Worm (Caenorhabditis elegans) whole organism, L1 larva: ENCODE data around the gene ilcr-2.

ENCODE experiments used
- C16A3.4 ChIP-seq: fragments of 150-350 bp; optimal IDR thresholded peaks from 2 replicates; lab custom pipeline; 2014; ENCODE audit warnings: missing biosample characterization, missing genetic modification characterization
- F16B12.6 ChIP-seq: fragments of 150-350 bp; optimal IDR thresholded peaks from 2 replicates; lab custom pipeline; 2014; ENCODE audit warnings: missing biosample characterization, missing genetic modification characterization
- alr-1 ChIP-seq: fragments of 200-800 bp; sonication (Bioruptor generic); optimal IDR thresholded peaks from 2 replicates; lab custom pipeline; 2018; ENCODE audit warnings: borderline replicate concordance, mild to moderate bottlenecking, missing genetic modification characterization, missing compliant biosample characterization
- ama-1 ChIP-seq: fragments of 150-350 bp; optimal IDR thresholded peaks from 2 replicates; lab custom pipeline; 2014
- blmp-1 ChIP-seq: fragments of 150-350 bp; optimal IDR thresholded peaks from 2 replicates; lab custom pipeline; 2014; ENCODE audit warnings: missing biosample characterization, missing genetic modification characterization
- ceh-63 ChIP-seq: fragments of 200-800 bp; sonication (Bioruptor generic); optimal IDR thresholded peaks from 2 replicates; lab custom pipeline; 2018; ENCODE audit warnings: mild to moderate bottlenecking, missing genetic modification characterization, missing compliant biosample characterization
- ceh-8 ChIP-seq: fragments of 200-800 bp; sonication (Bioruptor generic); optimal IDR thresholded peaks from 2 replicates; lab custom pipeline; 2018; ENCODE audit warnings: mild to moderate bottlenecking, missing genetic modification characterization, moderate library complexity, missing compliant biosample characterization
- ceh-82 ChIP-seq, 3 experiments: fragments of 150-350 bp in 1 of 3; sonication (generic microtip) in 2 of 3; optimal IDR thresholded peaks; 2 replicates each; lab custom pipeline; 2014 to 2017; ENCODE audit warnings: missing biosample characterization in 3 of 3, missing genetic modification characterization in 3 of 3
- dsc-1 ChIP-seq: sonication (generic microtip); optimal IDR thresholded peaks from 2 replicates; lab custom pipeline; 2016; ENCODE audit warnings: mild to moderate bottlenecking, missing genetic modification characterization, missing compliant biosample characterization
- efl-1 ChIP-seq, 4 experiments: fragments of 150-350 bp; optimal IDR thresholded peaks in 3 of 4; peaks in 1 of 4; 1 replicate in 1 of 4; 2 replicates in 3 of 4; lab custom pipeline; 2014; ENCODE audit warnings: missing biosample characterization in 2 of 4, missing genetic modification characterization in 2 of 4, missing genetic modification reagents in 2 of 4
- efl-3 ChIP-seq: fragments of 200-800 bp; sonication (Bioruptor generic); optimal IDR thresholded peaks from 2 replicates; lab custom pipeline; 2018; ENCODE audit warnings: mild to moderate bottlenecking, missing genetic modification characterization, missing compliant biosample characterization
- egl-27 ChIP-seq, 2 experiments: fragments of 150-350 bp in 1 of 2; sonication (generic microtip); optimal IDR thresholded peaks; 3 replicates each; lab custom pipeline; 2017 to 2018; ENCODE audit warnings: missing biosample characterization in 2 of 2, missing genetic modification characterization in 2 of 2, missing genetic modification reagents in 2 of 2
- fkh-10 ChIP-seq: sonication (generic microtip); optimal IDR thresholded peaks from 2 replicates; lab custom pipeline; 2017; ENCODE audit warnings: missing biosample characterization, missing genetic modification reagents, missing genetic modification characterization
- grh-1 ChIP-seq: fragments of 200-800 bp; sonication (Bioruptor generic); IDR thresholded peaks from 2 replicates; pipeline ENCODE4 v1.3.6; 2022; ENCODE audit warnings: missing genetic modification reagents, missing genetic modification characterization, missing compliant biosample characterization
- hlh-4 ChIP-seq: sonication (generic microtip); optimal IDR thresholded peaks from 2 replicates; lab custom pipeline; 2016; ENCODE audit warnings: mild to moderate bottlenecking, missing genetic modification characterization, missing compliant biosample characterization
- hpl-2 ChIP-seq: fragments of 150-350 bp; optimal IDR thresholded peaks from 2 replicates; lab custom pipeline; 2014; ENCODE audit warnings: missing biosample characterization, missing genetic modification reagents, missing genetic modification characterization
- jun-1 ChIP-seq: fragments of 150-350 bp; optimal IDR thresholded peaks from 2 replicates; lab custom pipeline; 2014; ENCODE audit warnings: missing biosample characterization, missing genetic modification reagents, missing genetic modification characterization
- lin-13 ChIP-seq: fragments of 150-350 bp; optimal IDR thresholded peaks from 2 replicates; lab custom pipeline; 2014; ENCODE audit warnings: missing biosample characterization, missing genetic modification reagents, missing genetic modification characterization
- lin-14 ChIP-seq: fragments of 200-800 bp; sonication (Bioruptor generic); optimal IDR thresholded peaks from 2 replicates; lab custom pipeline; 2018; ENCODE audit warnings: mild to moderate bottlenecking, missing genetic modification characterization, moderate library complexity, missing compliant biosample characterization
- lin-39 ChIP-seq: fragments of 150-350 bp; optimal IDR thresholded peaks from 2 replicates; lab custom pipeline; 2014; ENCODE audit warnings: missing biosample characterization, missing genetic modification reagents, missing genetic modification characterization
- lsy-2 ChIP-seq, 2 experiments: fragments of 150-350 bp; optimal IDR thresholded peaks; 2 replicates each; lab custom pipeline; 2014; ENCODE audit warnings: missing biosample characterization in 2 of 2, missing genetic modification characterization in 2 of 2
- mab-9 ChIP-seq: fragments of 200-800 bp; sonication (Bioruptor generic); IDR thresholded peaks from 2 replicates; pipeline ENCODE4 v1.3.6; 2022; ENCODE audit warnings: missing genetic modification reagents, missing genetic modification characterization, missing compliant biosample characterization
- mdl-1 ChIP-seq, 2 experiments: fragments of 150-350 bp; optimal IDR thresholded peaks; 2 replicates each; lab custom pipeline; 2014 to 2017; ENCODE audit warnings: missing biosample characterization in 2 of 2, missing genetic modification characterization in 2 of 2, inconsistent platforms in 1 of 2
- mef-2 ChIP-seq: fragments of 150-350 bp; optimal IDR thresholded peaks from 2 replicates; lab custom pipeline; 2014; ENCODE audit warnings: missing biosample characterization, missing genetic modification characterization
- mep-1 ChIP-seq: fragments of 150-350 bp; optimal IDR thresholded peaks from 2 replicates; lab custom pipeline; 2014; ENCODE audit warnings: missing biosample characterization, missing genetic modification characterization
- nhr-11 ChIP-seq: fragments of 150-350 bp; optimal IDR thresholded peaks from 2 replicates; lab custom pipeline; 2014; ENCODE audit warnings: missing biosample characterization, missing genetic modification characterization
- nhr-19 ChIP-seq: fragments of 200-800 bp; sonication (Bioruptor generic); conservative IDR thresholded peaks from 2 replicates; pipeline ENCODE4 v1.3.6; 2022; ENCODE audit warnings: missing genetic modification characterization, missing compliant biosample characterization
- nhr-47 ChIP-seq: sonication (generic microtip); optimal IDR thresholded peaks from 2 replicates; lab custom pipeline; 2016; ENCODE audit warnings: mild to moderate bottlenecking, missing genetic modification characterization, moderate library complexity, missing compliant biosample characterization
- nhr-71 ChIP-seq: sonication (generic microtip); optimal IDR thresholded peaks from 2 replicates; lab custom pipeline; 2016; ENCODE audit warnings: mild to moderate bottlenecking, missing genetic modification characterization, moderate library complexity, missing compliant biosample characterization
- nhr-76 ChIP-seq: sonication (generic microtip); optimal IDR thresholded peaks from 2 replicates; lab custom pipeline; 2017; ENCODE audit warnings: missing biosample characterization, missing genetic modification characterization
- nhr-85 ChIP-seq: sonication (generic microtip); peaks from one replicate; lab custom pipeline; 2016; ENCODE audit warnings: missing genetic modification characterization, inconsistent platforms, missing compliant biosample characterization
- pag-3 ChIP-seq: sonication (generic microtip); optimal IDR thresholded peaks from 2 replicates; lab custom pipeline; 2017; ENCODE audit warnings: missing genetic modification characterization, mild to moderate bottlenecking, missing compliant biosample characterization, antibody characterized with exemption, borderline replicate concordance; ENCODE audit not compliant: insufficient read depth
- pqm-1 ChIP-seq: sonication (generic microtip); optimal IDR thresholded peaks from 3 replicates; lab custom pipeline; 2017; ENCODE audit warnings: missing biosample characterization, missing genetic modification characterization
- rnt-1 ChIP-seq: sonication (generic microtip); optimal IDR thresholded peaks from 2 replicates; lab custom pipeline; 2016; ENCODE audit warnings: mild to moderate bottlenecking, missing genetic modification characterization, moderate library complexity, missing compliant biosample characterization
- skn-1 ChIP-seq: fragments of 150-350 bp; optimal IDR thresholded peaks from 2 replicates; lab custom pipeline; 2014; ENCODE audit warnings: missing biosample characterization, missing genetic modification characterization
- sptf-1 ChIP-seq: fragments of 150-350 bp; optimal IDR thresholded peaks from 2 replicates; lab custom pipeline; 2014; ENCODE audit warnings: missing biosample characterization, missing genetic modification characterization
- sup-37 ChIP-seq: fragments of 200-800 bp; sonication (Bioruptor generic); optimal IDR thresholded peaks from 2 replicates; lab custom pipeline; 2018; ENCODE audit warnings: mild to moderate bottlenecking, missing genetic modification characterization, missing compliant biosample characterization
- swsn-7 ChIP-seq: sonication (generic microtip); optimal IDR thresholded peaks from 2 replicates; lab custom pipeline; 2016; ENCODE audit warnings: missing genetic modification characterization, missing compliant biosample characterization
- unc-86 ChIP-seq: sonication (generic microtip); optimal IDR thresholded peaks from 2 replicates; lab custom pipeline; 2016; ENCODE audit warnings: missing genetic modification characterization, missing compliant biosample characterization
- unc-98 ChIP-seq: fragments of 200-800 bp; sonication (Bioruptor generic); IDR thresholded peaks from 2 replicates; pipeline ENCODE4 v1.3.6; 2022; ENCODE audit warnings: missing genetic modification characterization, missing compliant biosample characterization
- vab-15 ChIP-seq: sonication (generic microtip); optimal IDR thresholded peaks from 2 replicates; lab custom pipeline; 2017; ENCODE audit warnings: missing genotype, mild to moderate bottlenecking, missing genetic modification characterization, missing compliant biosample characterization
- ztf-4 ChIP-seq: fragments of 150-350 bp; optimal IDR thresholded peaks from 2 replicates; lab custom pipeline; 2014; ENCODE audit warnings: missing biosample characterization, missing genetic modification characterization

The ilcr-2 gene

DNA sequence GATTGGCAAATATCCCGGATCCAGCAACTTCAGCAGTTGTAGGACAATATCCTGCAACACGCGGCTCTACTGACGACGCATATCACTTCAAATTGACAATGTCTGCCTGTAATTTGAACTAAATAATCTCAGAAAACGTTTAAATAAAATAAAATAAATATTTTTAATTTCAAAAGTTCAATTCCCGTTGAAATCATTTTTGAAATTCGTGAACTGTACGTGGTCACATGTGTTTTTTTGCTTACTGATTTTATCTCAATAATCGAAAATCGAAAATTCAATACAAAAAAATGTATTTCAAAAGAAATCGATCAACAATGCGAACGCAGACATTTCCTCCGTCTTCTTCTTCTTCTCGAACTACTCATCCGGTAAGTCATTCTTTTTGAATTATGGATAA, 37.5 kb upstream of the ilcr-2 start, which contains the start of gene F07F6.1:
Gene F07F6.1, plus strand, starts transcription at position 301 of the 400 bp plus-strand sequence.
- TF ChIP-seq unc-86 (no peak), alr-1 (tag; lab: Kevin White, UChicago) (no peak), vab-15 (tag; lab: Kevin White, UChicago) (no peak), unc-98 (no peak), nhr-47 (tag; lab: Kevin White, UChicago) (no peak), lsy-2 (tag; optimal IDR thresholded peaks at IDR 0.05; lab: Kevin White, UChicago) (no peak), nhr-71 (tag; lab: Kevin White, UChicago) (no peak), hpl-2 (GFP tag; lab: Kevin White, UChicago) (no peak), F16B12.6 (no peak), hlh-4 (no peak), nhr-85 (no peak), skn-1 (tag; lab: Kevin White, UChicago) (no peak), swsn-7 (tag; lab: Kevin White, UChicago) (no peak), blmp-1 (tag; lab: Kevin White, UChicago) (no peak), jun-1 (tag; lab: Kevin White, UChicago) (no peak), mdl-1 (tag; optimal IDR thresholded peaks at IDR 0.05; lab: Kevin White, UChicago) (no peak)

DNA sequence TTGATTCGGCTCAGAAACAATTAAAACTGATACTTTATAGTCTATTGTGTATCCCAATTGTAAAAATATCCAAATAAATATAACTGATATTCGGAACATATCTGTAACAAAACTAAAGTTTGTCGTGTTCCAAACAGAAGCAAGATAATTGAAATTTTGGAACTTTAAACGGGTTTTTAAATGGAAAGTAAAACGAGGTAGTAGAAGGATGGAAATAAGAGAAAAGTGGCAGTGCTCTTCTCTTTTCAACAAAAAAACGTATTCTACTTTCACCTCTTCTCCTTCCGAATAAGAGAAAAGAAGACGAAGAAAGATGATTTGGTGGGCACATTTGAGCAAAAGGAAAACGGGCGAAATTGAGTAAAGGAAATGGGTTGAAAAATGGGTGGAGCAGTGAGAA, 28.5 kb upstream of the ilcr-2 start, which contains the start of gene nmr-1:
Gene nmr-1, minus strand, starts transcription at position 101 of the 400 bp plus-strand sequence.
- TF ChIP-seq nhr-19 (GFP tag; lab: Robert Waterston, UW) (no peak), C16A3.4 (tag; lab: Kevin White, UChicago) (no peak), ceh-8 (GFP tag; lab: Kevin White, UChicago) (no peak), lin-13 (GFP tag; lab: Kevin White, UChicago) (no peak), mep-1 (no peak), nhr-47 (tag; lab: Kevin White, UChicago) (no peak)

DNA sequence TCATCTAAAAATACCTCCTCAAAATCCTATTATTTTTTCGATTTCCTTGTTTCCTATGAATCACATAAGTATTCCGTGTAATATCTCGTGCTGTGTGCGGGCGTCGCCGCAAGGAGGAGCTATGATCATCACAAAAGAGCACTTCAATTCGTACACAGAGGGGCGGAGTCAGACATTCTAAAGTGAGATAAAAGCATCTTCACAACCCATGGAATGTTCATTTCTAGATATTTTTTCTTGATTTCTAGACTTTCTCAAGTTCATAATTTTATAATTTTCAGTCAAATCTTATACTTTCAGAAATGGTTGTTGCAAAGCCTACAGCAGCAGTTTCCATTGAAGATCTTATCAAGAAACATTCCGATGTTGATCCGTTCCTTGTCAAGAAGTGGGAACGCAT, 27.7 kb upstream of the ilcr-2 start, which contains the start of gene cex-1:
Gene cex-1, plus strand, starts transcription at position 301 of the 400 bp plus-strand sequence.
- TF ChIP-seq ceh-63 (GFP tag; lab: Kevin White, UChicago), result no peak
- no peak for TF ChIP-seq pqm-1 (tag; lab: Kevin White, UChicago)
- TF ChIP-seq nhr-71 (tag; lab: Kevin White, UChicago), result no peak
- TF ChIP-seq lsy-2 (tag; optimal IDR thresholded peaks at IDR 0.05; lab: Kevin White, UChicago), result no peak
- no peak for TF ChIP-seq pag-3 (tag; lab: Kevin White, UChicago)
- no peak for TF ChIP-seq fkh-10 (GFP tag; lab: Kevin White, UChicago)
- no peak for TF ChIP-seq efl-3 (GFP tag; lab: Kevin White, UChicago)
- no peak for TF ChIP-seq sup-37 (GFP tag; lab: Kevin White, UChicago)
- no peak for TF ChIP-seq egl-27 (tag; optimal IDR thresholded peaks at IDR 0.05; lab: Kevin White, UChicago)
- TF ChIP-seq ztf-4 (tag; lab: Kevin White, UChicago), result no peak
- no peak for TF ChIP-seq ceh-82 (tag; optimal IDR thresholded peaks at IDR 0.05; lab: Kevin White, UChicago)
- TF ChIP-seq efl-1 (optimal IDR thresholded peaks at IDR 0.05; lab: Kevin White, UChicago), result no peak
- no peak for TF ChIP-seq efl-1 (GFP tag; optimal IDR thresholded peaks at IDR 0.05 in 1 of 2; lab: Kevin White, UChicago)
- no peak for TF ChIP-seq nhr-11
- TF ChIP-seq mab-9, result no peak
- TF ChIP-seq nhr-76, result no peak
- TF ChIP-seq mef-2 (tag; lab: Kevin White, UChicago), result no peak

DNA sequence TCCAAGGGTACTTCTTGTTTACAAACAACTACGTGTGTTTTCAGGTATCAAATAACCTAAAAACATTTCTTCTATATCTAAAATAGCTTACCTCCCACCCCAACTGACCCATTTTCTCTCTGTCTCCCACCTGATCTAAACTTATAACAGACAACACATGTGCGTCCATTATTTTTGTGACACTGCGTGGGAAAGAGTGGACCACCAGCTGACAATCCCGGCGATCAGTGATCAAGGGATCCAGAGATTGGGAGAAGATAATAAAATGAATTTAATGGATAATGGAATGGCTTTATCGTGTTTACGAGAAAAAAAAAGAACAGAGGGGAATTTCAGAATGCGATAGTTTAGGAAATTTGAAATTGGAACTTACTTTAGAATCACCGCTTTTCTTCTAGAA, 25.8 kb upstream of the ilcr-2 start:
- TF ChIP-seq grh-1, result no peak
- no peak for TF ChIP-seq ama-1 (lab: Kevin White, UChicago)
- no peak for TF ChIP-seq blmp-1 (tag; lab: Kevin White, UChicago)
- TF ChIP-seq lin-14 (GFP tag; lab: Kevin White, UChicago), result peak; percentile 59
- peak in 1 of 2 experiments; percentile 6 for TF ChIP-seq efl-1 (optimal IDR thresholded peaks at IDR 0.05; lab: Kevin White, UChicago)
- no peak for TF ChIP-seq efl-1 (GFP tag; optimal IDR thresholded peaks at IDR 0.05 in 1 of 2; lab: Kevin White, UChicago)
- peak; percentile 41 for TF ChIP-seq nhr-19 (GFP tag; lab: Robert Waterston, UW)
- peak; percentile 72 for TF ChIP-seq rnt-1
- no peak for TF ChIP-seq sptf-1
- TF ChIP-seq vab-15 (tag; lab: Kevin White, UChicago), result no peak
- TF ChIP-seq dsc-1 (tag; lab: Kevin White, UChicago), result peak; percentile 32
- TF ChIP-seq lin-39, result no peak
